Worm (Caenorhabditis elegans) whole organism, L1 larva: ENCODE data around the gene ZK1290.7.

Experiments
- aly-2 ChIP-seq: fragments of 150-350 bp; optimal IDR thresholded peaks from 2 replicates; lab custom pipeline; 2014; ENCODE audit warnings: missing biosample characterization, missing genetic modification characterization
- blmp-1 ChIP-seq: fragments of 150-350 bp; optimal IDR thresholded peaks from 2 replicates; lab custom pipeline; 2014; ENCODE audit warnings: missing biosample characterization, missing genetic modification characterization
- ceh-63 ChIP-seq: fragments of 200-800 bp; sonication (Bioruptor generic); optimal IDR thresholded peaks from 2 replicates; lab custom pipeline; 2018; ENCODE audit warnings: mild to moderate bottlenecking, missing genetic modification characterization, missing compliant biosample characterization
- ces-1 ChIP-seq: fragments of 150-350 bp; optimal IDR thresholded peaks from 2 replicates; lab custom pipeline; 2014; ENCODE audit warnings: missing biosample characterization, missing genetic modification reagents, missing genetic modification characterization
- dpl-1 ChIP-seq, 3 experiments: fragments of 150-350 bp in 2 of 3; sonication (generic microtip) in 1 of 3; optimal IDR thresholded peaks; 2 replicates each; lab custom pipeline; 2014 to 2017; ENCODE audit warnings: missing biosample characterization in 3 of 3, missing genetic modification characterization in 3 of 3, missing genetic modification reagents in 3 of 3
- dsc-1 ChIP-seq: sonication (generic microtip); optimal IDR thresholded peaks from 2 replicates; lab custom pipeline; 2016; ENCODE audit warnings: mild to moderate bottlenecking, missing genetic modification characterization, missing compliant biosample characterization
- efl-3 ChIP-seq: fragments of 200-800 bp; sonication (Bioruptor generic); optimal IDR thresholded peaks from 2 replicates; lab custom pipeline; 2018; ENCODE audit warnings: mild to moderate bottlenecking, missing genetic modification characterization, missing compliant biosample characterization
- elt-3 ChIP-seq, 6 experiments: fragments of 150-350 bp in 1 of 6; sonication (generic microtip); optimal IDR thresholded peaks; 2 replicates each; lab custom pipeline; 2017 to 2018; ENCODE audit warnings: missing biosample characterization in 6 of 6, missing genetic modification characterization in 6 of 6, inconsistent platforms in 1 of 6
- fos-1 ChIP-seq: fragments of 150-350 bp; optimal IDR thresholded peaks from 2 replicates; lab custom pipeline; 2014; ENCODE audit warnings: missing biosample characterization, missing genetic modification characterization
- grh-1 ChIP-seq: fragments of 200-800 bp; sonication (Bioruptor generic); IDR thresholded peaks from 2 replicates; pipeline ENCODE4 v1.3.6; 2022; ENCODE audit warnings: missing genetic modification reagents, missing genetic modification characterization, missing compliant biosample characterization
- hlh-17 ChIP-seq: fragments of 200-800 bp; sonication (Bioruptor generic); optimal IDR thresholded peaks from 2 replicates; lab custom pipeline; 2018; ENCODE audit warnings: missing genetic modification characterization, mild to moderate bottlenecking, missing compliant biosample characterization, moderate library complexity, borderline replicate concordance
- hpl-2 ChIP-seq: fragments of 150-350 bp; optimal IDR thresholded peaks from 2 replicates; lab custom pipeline; 2014; ENCODE audit warnings: missing biosample characterization, missing genetic modification reagents, missing genetic modification characterization
- lin-13 ChIP-seq: fragments of 150-350 bp; optimal IDR thresholded peaks from 2 replicates; lab custom pipeline; 2014; ENCODE audit warnings: missing biosample characterization, missing genetic modification reagents, missing genetic modification characterization
- lin-14 ChIP-seq: fragments of 200-800 bp; sonication (Bioruptor generic); optimal IDR thresholded peaks from 2 replicates; lab custom pipeline; 2018; ENCODE audit warnings: mild to moderate bottlenecking, missing genetic modification characterization, moderate library complexity, missing compliant biosample characterization
- lin-15B ChIP-seq: fragments of 150-350 bp; sonication (generic microtip); optimal IDR thresholded peaks from 3 replicates; lab custom pipeline; 2014; ENCODE audit warnings: missing biosample characterization, missing genetic modification characterization
- lin-35 ChIP-seq, 2 experiments: fragments of 150-350 bp; optimal IDR thresholded peaks; 2 replicates each; lab custom pipeline; 2014; ENCODE audit warnings: missing biosample characterization in 2 of 2, missing genetic modification characterization in 2 of 2, missing genetic modification reagents in 2 of 2
- lin-39 ChIP-seq: fragments of 150-350 bp; optimal IDR thresholded peaks from 2 replicates; lab custom pipeline; 2014; ENCODE audit warnings: missing biosample characterization, missing genetic modification reagents, missing genetic modification characterization
- lir-3 ChIP-seq: sonication (generic microtip); optimal IDR thresholded peaks from 2 replicates; lab custom pipeline; 2016; ENCODE audit warnings: mild to moderate bottlenecking, missing genetic modification characterization, moderate library complexity, missing compliant biosample characterization; ENCODE audit not compliant: poor library complexity
- lsy-2 ChIP-seq, 2 experiments: fragments of 150-350 bp; optimal IDR thresholded peaks; 2 replicates each; lab custom pipeline; 2014; ENCODE audit warnings: missing biosample characterization in 2 of 2, missing genetic modification characterization in 2 of 2
- mab-9 ChIP-seq: fragments of 200-800 bp; sonication (Bioruptor generic); IDR thresholded peaks from 2 replicates; pipeline ENCODE4 v1.3.6; 2022; ENCODE audit warnings: missing genetic modification reagents, missing genetic modification characterization, missing compliant biosample characterization
- mep-1 ChIP-seq: fragments of 150-350 bp; optimal IDR thresholded peaks from 2 replicates; lab custom pipeline; 2014; ENCODE audit warnings: missing biosample characterization, missing genetic modification characterization
- nhr-12 ChIP-seq: sonication (generic microtip); optimal IDR thresholded peaks from 2 replicates; lab custom pipeline; 2017; ENCODE audit warnings: missing biosample characterization, missing genetic modification characterization
- nhr-237 ChIP-seq: fragments of 150-350 bp; optimal IDR thresholded peaks from 2 replicates; lab custom pipeline; 2014; ENCODE audit warnings: missing biosample characterization, missing genetic modification characterization
- nhr-28 ChIP-seq: fragments of 150-350 bp; optimal IDR thresholded peaks from 2 replicates; lab custom pipeline; 2014; ENCODE audit warnings: missing biosample characterization, missing genetic modification characterization
- nhr-76 ChIP-seq: sonication (generic microtip); optimal IDR thresholded peaks from 2 replicates; lab custom pipeline; 2017; ENCODE audit warnings: missing biosample characterization, missing genetic modification characterization
- nhr-77 ChIP-seq: fragments of 150-350 bp; optimal IDR thresholded peaks from 2 replicates; lab custom pipeline; 2014; ENCODE audit warnings: missing biosample characterization, missing genetic modification characterization
- nhr-84 ChIP-seq: sonication (generic microtip); optimal IDR thresholded peaks from 2 replicates; lab custom pipeline; 2017; ENCODE audit warnings: missing biosample characterization, missing genetic modification characterization
- nhr-85 ChIP-seq: sonication (generic microtip); peaks from one replicate; lab custom pipeline; 2016; ENCODE audit warnings: missing genetic modification characterization, inconsistent platforms, missing compliant biosample characterization
- pag-3 ChIP-seq: sonication (generic microtip); optimal IDR thresholded peaks from 2 replicates; lab custom pipeline; 2017; ENCODE audit warnings: missing genetic modification characterization, mild to moderate bottlenecking, missing compliant biosample characterization, antibody characterized with exemption, borderline replicate concordance; ENCODE audit not compliant: insufficient read depth
- pax-3 ChIP-seq: fragments of 200-800 bp; sonication (Bioruptor generic); optimal IDR thresholded peaks from 2 replicates; lab custom pipeline; 2018; ENCODE audit warnings: mild to moderate bottlenecking, missing genetic modification characterization, moderate library complexity, missing compliant biosample characterization
- skn-1 ChIP-seq: fragments of 150-350 bp; optimal IDR thresholded peaks from 2 replicates; lab custom pipeline; 2014; ENCODE audit warnings: missing biosample characterization, missing genetic modification characterization
- snu-23 ChIP-seq: sonication (generic microtip); optimal IDR thresholded peaks from 2 replicates; lab custom pipeline; 2016; ENCODE audit warnings: missing genetic modification characterization, missing compliant biosample characterization
- sox-4 ChIP-seq: sonication (generic microtip); optimal IDR thresholded peaks from 2 replicates; lab custom pipeline; 2016; ENCODE audit warnings: missing genetic modification characterization, missing compliant biosample characterization
- swsn-7 ChIP-seq: sonication (generic microtip); optimal IDR thresholded peaks from 2 replicates; lab custom pipeline; 2016; ENCODE audit warnings: missing genetic modification characterization, missing compliant biosample characterization
- tlp-1 ChIP-seq: fragments of 150-350 bp; optimal IDR thresholded peaks from 2 replicates; lab custom pipeline; 2014; ENCODE audit warnings: missing biosample characterization, missing genetic modification characterization
- unc-86 ChIP-seq: sonication (generic microtip); optimal IDR thresholded peaks from 2 replicates; lab custom pipeline; 2016; ENCODE audit warnings: missing genetic modification characterization, missing compliant biosample characterization
- unc-98 ChIP-seq: fragments of 200-800 bp; sonication (Bioruptor generic); IDR thresholded peaks from 2 replicates; pipeline ENCODE4 v1.3.6; 2022; ENCODE audit warnings: missing genetic modification characterization, missing compliant biosample characterization
- xbp-1 ChIP-seq: sonication (generic microtip); optimal IDR thresholded peaks from 2 replicates; lab custom pipeline; 2016; ENCODE audit warnings: missing genetic modification characterization, missing compliant biosample characterization
- zag-1 ChIP-seq: fragments of 150-350 bp; optimal IDR thresholded peaks from 2 replicates; lab custom pipeline; 2014; ENCODE audit warnings: missing biosample characterization, missing genetic modification characterization
- ztf-4 ChIP-seq: fragments of 150-350 bp; optimal IDR thresholded peaks from 2 replicates; lab custom pipeline; 2014; ENCODE audit warnings: missing biosample characterization, missing genetic modification characterization

Gene ZK1290.7

ce11 chrII:7549035-7549434 is 23.7 kb upstream of the ZK1290.7 start, which contains the start of gene tph-1:
Gene tph-1 (plus strand): TSS chrII:7549335.
- TF ChIP-seq efl-3 (GFP tag; lab: Kevin White, UChicago) (no peak), lir-3 (tag; lab: Kevin White, UChicago) (no peak), nhr-237 (tag; lab: Kevin White, UChicago) (no peak), sox-4 (tag; lab: Kevin White, UChicago) (no peak), unc-98 (GFP tag; lab: Robert Waterston, UW) (no peak), ceh-63 (no peak), unc-86 (no peak), nhr-76 (no peak), elt-3 (tag; optimal IDR thresholded peaks at IDR 0.05; lab: Kevin White, UChicago) (no peak), nhr-12 (tag; lab: Kevin White, UChicago) (no peak), snu-23 (GFP tag; lab: Kevin White, UChicago) (no peak), grh-1 (no peak), nhr-77 (tag; lab: Kevin White, UChicago) (no peak), mep-1 (tag; lab: Kevin White, UChicago) (no peak), nhr-28 (no peak), hlh-17 (no peak), tlp-1 (tag; lab: Kevin White, UChicago) (no peak)
- TF ChIP-seq, all 84 proteins: peak for 0

- TF ChIP-seq elt-3 (tag; optimal IDR thresholded peaks at IDR 0.05; lab: Kevin White, UChicago) (no peak), fos-1 (tag; lab: Kevin White, UChicago) (no peak), mab-9 (GFP tag; lab: Robert Waterston, UW) (no peak), unc-86 (no peak), swsn-7 (tag; lab: Kevin White, UChicago) (no peak), nhr-12 (tag; lab: Kevin White, UChicago) (no peak), lsy-2 (tag; optimal IDR thresholded peaks at IDR 0.05; lab: Kevin White, UChicago) (no peak), dsc-1 (tag; lab: Kevin White, UChicago) (no peak), nhr-84 (no peak), pax-3 (tag; lab: Kevin White, UChicago) (no peak), dpl-1 (GFP tag; optimal IDR thresholded peaks at IDR 0.05; lab: Kevin White, UChicago) (no peak), zag-1 (tag; lab: Kevin White, UChicago) (no peak)
- TF ChIP-seq, all 84 proteins: peak for 0
Measured at ce11 chrII:7548044-7548443, 22.7 kb upstream of the ZK1290.7 start, which contains the start of gene fbxa-224. Gene fbxa-224 (minus strand): TSS chrII:7548144.

- TF ChIP-seq mep-1 (tag; lab: Kevin White, UChicago) (no peak), nhr-77 (tag; lab: Kevin White, UChicago) (no peak), lin-39 (tag; lab: Kevin White, UChicago) (no peak), aly-2 (tag; lab: Kevin White, UChicago) (no peak), xbp-1 (tag; lab: Kevin White, UChicago) (no peak), lin-13 (no peak), sox-4 (tag; lab: Kevin White, UChicago) (no peak), dpl-1 (GFP tag; optimal IDR thresholded peaks at IDR 0.05; lab: Kevin White, UChicago) (no peak), nhr-85 (tag; lab: Kevin White, UChicago) (no peak), ces-1 (GFP tag; lab: Kevin White, UChicago) (no peak), hpl-2 (no peak), lin-35 (GFP tag; optimal IDR thresholded peaks at IDR 0.05; lab: Kevin White, UChicago) (no peak), lin-14 (GFP tag; lab: Kevin White, UChicago) (no peak), blmp-1 (no peak), lin-15B (tag; lab: Kevin White, UChicago) (no peak), ztf-4 (tag; lab: Kevin White, UChicago) (no peak), pag-3 (tag; lab: Kevin White, UChicago) (no peak), skn-1 (tag; lab: Kevin White, UChicago) (no peak)
- TF ChIP-seq, all 84 proteins: peak for 0
Measured at ce11 chrII:7547269-7547668, 21.9 kb upstream of the ZK1290.7 start.
